Worm (Caenorhabditis elegans) whole organism, young adult: Measurements from ENCODE around the gene E02C12.19.

ENCODE experiments used
- B0035.1 ChIP-seq: sonication (generic microtip); optimal IDR thresholded peaks from 2 replicates; lab custom pipeline; 2016; ENCODE audit warnings: missing genetic modification characterization, mild to moderate bottlenecking, missing compliant biosample characterization, missing genotype, missing genetic modification reagents
- D2030.7 ChIP-seq: fragments of 200-800 bp; sonication (Bioruptor generic); IDR thresholded peaks from 2 replicates; pipeline ENCODE4 v1.3.6; 2022; ENCODE audit warnings: missing genetic modification reagents, missing genetic modification characterization, missing compliant biosample characterization
- F23B12.7 ChIP-seq: sonication (generic microtip); optimal IDR thresholded peaks from 2 replicates; lab custom pipeline; 2017; ENCODE audit warnings: missing genetic modification characterization, mild to moderate bottlenecking, missing compliant biosample characterization, antibody characterized with exemption, moderate library complexity; ENCODE audit not compliant: insufficient read depth
- F33H1.4 ChIP-seq: fragments of 200-800 bp; sonication (Bioruptor generic); IDR thresholded peaks from 2 replicates; pipeline ENCODE4 v1.3.6; 2022; ENCODE audit warnings: missing genetic modification reagents, missing genetic modification characterization, missing compliant biosample characterization
- F52B5.7 ChIP-seq: sonication (generic microtip); optimal IDR thresholded peaks from 2 replicates; lab custom pipeline; 2016; ENCODE audit warnings: mild to moderate bottlenecking, missing genetic modification characterization, missing compliant biosample characterization
- F55B11.4 ChIP-seq: sonication (generic microtip); optimal IDR thresholded peaks from 2 replicates; lab custom pipeline; 2016; ENCODE audit warnings: missing compliant biosample characterization, missing genetic modification characterization, borderline replicate concordance; ENCODE audit not compliant: insufficient read depth
- K12H6.12 ChIP-seq: fragments of 200-800 bp; sonication (Bioruptor generic); optimal IDR thresholded peaks from 2 replicates; lab custom pipeline; 2018; ENCODE audit warnings: mild to moderate bottlenecking, missing genetic modification characterization, missing compliant biosample characterization
- Y53G8AR.9 ChIP-seq: fragments of 200-800 bp; sonication (Bioruptor generic); conservative IDR thresholded peaks from 2 replicates; pipeline ENCODE4 v1.3.6; 2022; ENCODE audit warnings: missing genetic modification reagents, missing genetic modification characterization, missing compliant biosample characterization
- Y56A3A.18 ChIP-seq: fragments of 200-800 bp; sonication (Bioruptor generic); IDR thresholded peaks from 2 replicates; pipeline ENCODE4 v1.3.6; 2022; ENCODE audit warnings: missing genetic modification reagents, missing genetic modification characterization, missing compliant biosample characterization
- Y67H2A.10 ChIP-seq: fragments of 200-800 bp; sonication (Bioruptor generic); conservative IDR thresholded peaks from 2 replicates; pipeline ENCODE4 v1.3.6; 2022; ENCODE audit warnings: missing genetic modification reagents, missing genetic modification characterization, missing compliant biosample characterization
- aptf-2 ChIP-seq: fragments of 200-800 bp; sonication (Bioruptor generic); conservative IDR thresholded peaks from 2 replicates; pipeline ENCODE4 v1.3.6; 2022; ENCODE audit warnings: missing genetic modification reagents, missing genetic modification characterization, missing compliant biosample characterization
- attf-3 ChIP-seq: fragments of 200-800 bp; sonication (Bioruptor generic); conservative IDR thresholded peaks from 2 replicates; pipeline ENCODE4 v1.3.6; 2022; ENCODE audit warnings: missing genetic modification reagents, missing genetic modification characterization, missing compliant biosample characterization
- bed-1 ChIP-seq: fragments of 200-800 bp; sonication (Bioruptor generic); IDR thresholded peaks from 2 replicates; pipeline ENCODE4 v1.3.6; 2022; ENCODE audit warnings: missing genetic modification reagents, missing genetic modification characterization, missing compliant biosample characterization
- cebp-2 ChIP-seq: fragments of 200-800 bp; sonication (Bioruptor generic); IDR thresholded peaks from 2 replicates; pipeline ENCODE4 v1.3.6; 2022; ENCODE audit warnings: missing genetic modification characterization, missing compliant biosample characterization
- ceh-100 ChIP-seq: fragments of 200-800 bp; sonication (Bioruptor generic); IDR thresholded peaks from 2 replicates; pipeline ENCODE4 v1.3.6; 2022; ENCODE audit warnings: missing genetic modification reagents, missing genetic modification characterization, missing compliant biosample characterization
- ceh-40 ChIP-seq: fragments of 200-800 bp; sonication (Bioruptor generic); IDR thresholded peaks from 2 replicates; pipeline ENCODE4 v1.3.6; 2022; ENCODE audit warnings: missing genetic modification characterization, missing compliant biosample characterization
- ceh-79 ChIP-seq: sonication (generic microtip); optimal IDR thresholded peaks from 2 replicates; lab custom pipeline; 2017; ENCODE audit warnings: mild to moderate bottlenecking, missing genetic modification characterization, missing compliant biosample characterization
- die-1 ChIP-seq: sonication (generic microtip); optimal IDR thresholded peaks from 2 replicates; lab custom pipeline; 2016; ENCODE audit warnings: missing genotype, mild to moderate bottlenecking, missing genetic modification characterization, missing compliant biosample characterization
- dox-1 ChIP-seq: fragments of 200-800 bp; sonication (Bioruptor generic); IDR thresholded peaks from 2 replicates; pipeline ENCODE4 v1.3.6; 2022; ENCODE audit warnings: missing genetic modification reagents, missing genetic modification characterization, missing compliant biosample characterization
- dpl-1 ChIP-seq: fragments of 150-350 bp; optimal IDR thresholded peaks from 2 replicates; lab custom pipeline; 2014; ENCODE audit warnings: missing biosample characterization, missing genetic modification reagents, missing genetic modification characterization
- efl-1 ChIP-seq: fragments of 150-350 bp; optimal IDR thresholded peaks from 2 replicates; lab custom pipeline; 2014; ENCODE audit warnings: missing biosample characterization, missing genetic modification reagents, missing genetic modification characterization
- egrh-3 ChIP-seq: fragments of 200-800 bp; sonication (Bioruptor generic); IDR thresholded peaks from 2 replicates; pipeline ENCODE4 v1.3.6; 2022; ENCODE audit warnings: missing genetic modification reagents, missing genetic modification characterization, missing compliant biosample characterization
- him-1 ChIP-seq: sonication (generic microtip); optimal IDR thresholded peaks from 2 replicates; lab custom pipeline; 2016; ENCODE audit warnings: missing genotype, missing genetic modification reagents, missing genetic modification characterization, missing compliant biosample characterization
- hmg-1.2 ChIP-seq: fragments of 200-800 bp; sonication (Bioruptor generic); IDR thresholded peaks from 2 replicates; pipeline ENCODE4 v1.3.6; 2022; ENCODE audit warnings: missing genetic modification reagents, missing genetic modification characterization, missing compliant biosample characterization
- let-607 ChIP-seq, 2 experiments: fragments of 200-800 bp in 1 of 2; sonication (Bioruptor generic) in 1 of 2; sonication (generic microtip) in 1 of 2; optimal IDR thresholded peaks; 2 replicates each; lab custom pipeline; 2016 to 2018; ENCODE audit warnings: mild to moderate bottlenecking in 2 of 2, missing compliant biosample characterization in 2 of 2, missing genetic modification characterization in 2 of 2, moderate library complexity in 2 of 2, missing genotype in 1 of 2
- lin-35 ChIP-seq, 3 experiments: fragments of 150-350 bp in 2 of 3; sonication (generic microtip) in 1 of 3; optimal IDR thresholded peaks; 2 replicates each; lab custom pipeline; 2014 to 2018; ENCODE audit warnings: missing biosample characterization in 3 of 3, missing genetic modification characterization in 3 of 3, missing genetic modification reagents in 3 of 3
- lin-40 ChIP-seq: sonication (generic microtip); optimal IDR thresholded peaks from 2 replicates; lab custom pipeline; 2016; ENCODE audit warnings: missing genetic modification characterization, mild to moderate bottlenecking, missing compliant biosample characterization, missing genotype, missing genetic modification reagents
- lin-54 ChIP-seq: fragments of 200-800 bp; sonication (Bioruptor generic); optimal IDR thresholded peaks from 2 replicates; lab custom pipeline; 2018; ENCODE audit warnings: mild to moderate bottlenecking, missing genetic modification characterization, missing compliant biosample characterization
- lir-1 ChIP-seq: fragments of 200-800 bp; sonication (Bioruptor generic); conservative IDR thresholded peaks from 2 replicates; pipeline ENCODE4 v1.3.6; 2022; ENCODE audit warnings: missing genetic modification reagents, missing genetic modification characterization, missing compliant biosample characterization
- madf-10 ChIP-seq: sonication (generic microtip); optimal IDR thresholded peaks from 2 replicates; lab custom pipeline; 2016; ENCODE audit warnings: mild to moderate bottlenecking, missing genetic modification characterization, missing compliant biosample characterization
- madf-8 ChIP-seq: fragments of 200-800 bp; sonication (Bioruptor generic); conservative IDR thresholded peaks from 2 replicates; pipeline ENCODE4 v1.3.6; 2022; ENCODE audit warnings: missing genetic modification reagents, missing genetic modification characterization, missing compliant biosample characterization
- mel-28 ChIP-seq: sonication (generic microtip); optimal IDR thresholded peaks from 2 replicates; lab custom pipeline; 2016; ENCODE audit warnings: borderline replicate concordance, mild to moderate bottlenecking, missing genetic modification characterization, missing compliant biosample characterization
- nhr-179 ChIP-seq: sonication (generic microtip); optimal IDR thresholded peaks from 2 replicates; lab custom pipeline; 2016; ENCODE audit warnings: mild to moderate bottlenecking, missing genetic modification characterization, missing compliant biosample characterization
- nhr-80 ChIP-seq: sonication (generic microtip); optimal IDR thresholded peaks from 2 replicates; lab custom pipeline; 2016; ENCODE audit warnings: missing genetic modification characterization, missing compliant biosample characterization
- repo-1 ChIP-seq: sonication (generic microtip); optimal IDR thresholded peaks from 2 replicates; lab custom pipeline; 2017; ENCODE audit warnings: mild to moderate bottlenecking, missing genetic modification characterization, missing compliant biosample characterization
- sptf-2 ChIP-seq: fragments of 200-800 bp; sonication (Bioruptor generic); optimal IDR thresholded peaks from 2 replicates; lab custom pipeline; 2018; ENCODE audit warnings: mild to moderate bottlenecking, missing genetic modification characterization, missing compliant biosample characterization
- ztf-28 ChIP-seq: fragments of 200-800 bp; sonication (Bioruptor generic); IDR thresholded peaks from 2 replicates; pipeline ENCODE4 v1.3.6; 2022; ENCODE audit warnings: missing genetic modification reagents, missing genetic modification characterization, missing compliant biosample characterization
- ztf-3 ChIP-seq: fragments of 200-800 bp; sonication (Bioruptor generic); optimal IDR thresholded peaks from 2 replicates; lab custom pipeline; 2018; ENCODE audit warnings: mild to moderate bottlenecking, missing genetic modification characterization, missing compliant biosample characterization

Gene E02C12.19

DNA sequence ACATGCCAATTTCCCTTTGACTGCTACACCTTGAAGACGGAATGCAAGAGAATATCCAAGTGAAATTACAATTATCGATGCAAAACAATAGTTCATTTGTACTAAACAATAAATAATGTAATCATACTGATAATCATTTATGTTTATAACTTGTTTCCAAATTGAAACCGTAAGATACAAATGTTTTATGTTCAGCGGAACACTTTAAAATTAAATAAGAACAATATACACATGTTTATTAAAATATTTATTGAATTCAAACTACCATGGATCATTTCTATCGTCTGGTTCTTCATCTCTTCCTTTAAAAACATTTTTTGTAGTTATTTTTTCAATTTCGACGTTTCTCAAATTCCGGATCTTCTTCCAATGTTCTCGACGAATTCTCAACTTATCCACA lies 20.9 kb downstream of the E02C12.19 start, which contains the start of gene ttr-40 (continued):
- TF ChIP-seq lir-1 (GFP tag; lab: Robert Waterston, UW) = no peak
- no peak for TF ChIP-seq Y67H2A.10 (GFP tag; lab: Robert Waterston, UW)

DNA sequence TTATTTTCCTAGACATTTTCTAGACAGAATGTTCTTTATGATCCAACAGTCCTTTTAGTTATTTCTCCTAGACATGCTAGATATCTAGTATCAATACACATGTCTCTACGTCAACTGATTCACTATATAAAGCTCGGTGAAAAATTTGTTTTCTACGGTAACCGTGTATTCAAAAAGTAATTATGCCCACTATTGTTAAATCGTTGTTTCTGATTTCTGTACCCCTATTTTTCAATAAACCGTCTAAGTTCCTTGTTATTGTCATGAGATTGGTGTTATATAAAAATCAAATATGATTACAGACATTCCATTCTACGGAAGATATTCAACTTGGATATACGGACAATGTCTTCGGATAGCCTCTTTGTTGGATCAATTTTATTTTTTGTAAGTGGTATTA lies 23.4 kb downstream of the E02C12.19 start, which contains the start of gene srx-46:
TSS of gene srx-46 (plus strand) at position 301 of the 400 bp plus-strand sequence.
- no peak for TF ChIP-seq cebp-2 (GFP tag; lab: Robert Waterston, UW)
- TF ChIP-seq mel-28 (tag; lab: Kevin White, UChicago) = no peak
- no peak for TF ChIP-seq F23B12.7
- TF ChIP-seq dox-1 = no peak
- no peak for TF ChIP-seq ceh-100 (GFP tag; lab: Robert Waterston, UW)
- TF ChIP-seq B0035.1 (tag; lab: Kevin White, UChicago) = no peak
- TF ChIP-seq K12H6.12 (tag; lab: Kevin White, UChicago) = no peak
- no peak for TF ChIP-seq madf-8
- TF ChIP-seq aptf-2 (GFP tag; lab: Robert Waterston, UW) = no peak
- TF ChIP-seq F33H1.4 (GFP tag; lab: Robert Waterston, UW) = no peak
- no peak for TF ChIP-seq egrh-3 (GFP tag; lab: Robert Waterston, UW)
- TF ChIP-seq bed-1 (GFP tag; lab: Robert Waterston, UW) = no peak
- no peak for TF ChIP-seq repo-1 (tag; lab: Kevin White, UChicago)
- TF ChIP-seq Y67H2A.10 (GFP tag; lab: Robert Waterston, UW) = no peak
- TF ChIP-seq ztf-28 = no peak
- no peak for TF ChIP-seq lin-40 (tag; lab: Kevin White, UChicago)
- no peak for TF ChIP-seq D2030.7 (GFP tag; lab: Robert Waterston, UW)
- TF ChIP-seq ztf-3 (GFP tag; lab: Kevin White, UChicago) = no peak

DNA sequence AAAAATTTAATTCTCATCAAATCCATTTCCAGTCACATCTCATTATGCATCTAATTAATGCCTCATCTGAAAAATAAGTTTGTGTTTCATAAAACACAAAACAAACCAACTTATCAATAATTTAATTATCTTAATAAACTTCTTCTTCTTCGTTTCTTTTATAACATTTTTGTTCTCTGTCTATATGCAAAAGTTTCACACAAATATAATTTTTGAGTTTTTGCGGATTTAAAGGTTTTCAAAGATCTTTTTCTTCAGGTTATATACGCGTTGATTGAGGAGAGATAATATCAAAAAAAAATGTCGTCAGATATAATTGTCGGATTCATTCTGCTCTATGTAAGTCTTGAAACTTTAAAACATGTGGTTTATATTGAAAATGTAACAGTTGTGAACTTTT lies 26.6 kb downstream of the E02C12.19 start, which contains the start of gene srx-47:
TSS of gene srx-47 (plus strand) at position 301 of the 400 bp plus-strand sequence.
- TF ChIP-seq sptf-2 (no peak), F52B5.7 (tag; lab: Kevin White, UChicago) (no peak), Y53G8AR.9 (GFP tag; lab: Robert Waterston, UW) (no peak), ztf-3 (GFP tag; lab: Kevin White, UChicago) (no peak), F55B11.4 (tag; lab: Kevin White, UChicago) (no peak), let-607 (tag; optimal IDR thresholded peaks at IDR 0.05; lab: Kevin White, UChicago) (no peak), ceh-40 (no peak), ceh-79 (tag; lab: Kevin White, UChicago) (no peak), efl-1 (GFP tag; lab: Kevin White, UChicago) (no peak), Y56A3A.18 (GFP tag; lab: Robert Waterston, UW) (no peak), nhr-179 (tag; lab: Kevin White, UChicago) (no peak), madf-10 (no peak), hmg-1.2 (GFP tag; lab: Robert Waterston, UW) (no peak), him-1 (tag; lab: Kevin White, UChicago) (no peak), die-1 (tag; lab: Kevin White, UChicago) (no peak)
- TF ChIP-seq, all 124 proteins: peak for 0

DNA sequence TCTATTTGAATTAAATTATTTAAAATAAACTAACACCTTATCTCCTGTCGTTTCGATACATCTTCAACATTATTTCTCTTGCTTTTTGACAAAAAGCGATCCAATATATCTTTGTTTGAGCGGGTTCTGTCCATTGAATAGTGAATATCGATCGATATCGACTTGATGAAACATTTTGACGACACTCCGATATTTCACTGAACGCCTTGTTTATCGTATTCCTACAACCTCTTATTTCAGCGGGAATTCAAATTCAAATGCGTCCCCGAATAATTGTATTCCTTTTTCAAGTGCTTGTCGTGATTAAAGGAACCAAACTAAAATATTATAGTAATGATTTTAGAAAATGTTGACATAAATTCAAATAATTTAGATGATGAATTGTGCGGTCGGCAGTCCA lies 29.5 kb downstream of the E02C12.19 start, which contains the start of the genes K07B1.7 and try-5:
TSS of gene K07B1.7 (minus strand) at position 159 of the 400 bp plus-strand sequence.
TSS of gene try-5 (plus strand) at position 241 of the 400 bp plus-strand sequence.
- TF ChIP-seq nhr-80 (tag; lab: Kevin White, UChicago) = no peak
- no peak for TF ChIP-seq cebp-2 (GFP tag; lab: Robert Waterston, UW)
- peak in 1 of 3 experiments; percentile 85 for TF ChIP-seq lin-35 (GFP tag; optimal IDR thresholded peaks at IDR 0.05; lab: Kevin White, UChicago)
- TF ChIP-seq attf-3 (GFP tag; lab: Robert Waterston, UW) = peak; percentile 93
- TF ChIP-seq dpl-1 (GFP tag; lab: Kevin White, UChicago) = peak; percentile 26
- TF ChIP-seq lin-54 (GFP tag; lab: Kevin White, UChicago) = peak; percentile 87
- peak; percentile 36 for TF ChIP-seq him-1 (tag; lab: Kevin White, UChicago)
- peak; percentile 68 for TF ChIP-seq efl-1 (GFP tag; lab: Kevin White, UChicago)
